Fruit fly (Drosophila melanogaster): ENCODE data around the gene CG34279.

CG34279 gene

dm6 chr3R:17386168-17386819, 16.8 kb downstream of the CG34279 start (continued):
- TF ChIP-seq CG11294 (GFP tag; IDR thresholded peaks at IDR 0.05) = peak; percentile 74; the same call in 1 of the 2 replicates
- peak; percentile 20 for TF ChIP-seq Blimp-1 (GFP tag; optimal IDR thresholded peaks at IDR 0.05)
- TF ChIP-seq lz (GFP tag; optimal IDR thresholded peaks at IDR 0.05) = peak; percentile 79
- peak; percentile 61 for TF ChIP-seq CG34406 (GFP tag; optimal IDR thresholded peaks at IDR 0.05)
- peak; percentile 73 for TF ChIP-seq Ets96B (tag; optimal IDR thresholded peaks at IDR 0.05)
- peak; percentile 51 for TF ChIP-seq CG8319 (GFP tag; optimal IDR thresholded peaks at IDR 0.05)
- peak; percentile 77 for TF ChIP-seq topi (GFP tag; optimal IDR thresholded peaks at IDR 0.05)
- peak; percentile 81 for TF ChIP-seq CG10631 (GFP tag; optimal IDR thresholded peaks at IDR 0.05)
- TF ChIP-seq CG11762 (GFP tag; optimal IDR thresholded peaks at IDR 0.05; ENCODE audit: insufficient read depth) = peak; percentile 71
- peak; percentile 75 for TF ChIP-seq CG6808 (GFP tag; optimal IDR thresholded peaks at IDR 0.05)
- TF ChIP-seq Hr38 (GFP tag; optimal IDR thresholded peaks at IDR 0.05) = no peak
- TF ChIP-seq CG3919 (GFP tag; optimal IDR thresholded peaks at IDR 0.05) = peak; percentile 89
- peak; percentile 58 for TF ChIP-seq fd59A (GFP tag; optimal IDR thresholded peaks at IDR 0.05)
- TF ChIP-seq CG8119 (GFP tag; IDR thresholded peaks at IDR 0.05) = peak; percentile 90
- peak; percentile 83 for TF ChIP-seq acj6 (GFP tag; optimal IDR thresholded peaks at IDR 0.05)
- TF ChIP-seq Hr39 (GFP tag; optimal IDR thresholded peaks at IDR 0.05) = peak; percentile 77
- TF ChIP-seq pdm3 (GFP tag; optimal IDR thresholded peaks at IDR 0.05) = peak; percentile 77
- TF ChIP-seq CG4318 (GFP tag; optimal IDR thresholded peaks at IDR 0.05) = peak; percentile 48
- TF ChIP-seq Sox15 (GFP tag; optimal IDR thresholded peaks at IDR 0.05) = peak; percentile 58

dm6 chr3R:17385329-17386019, 17.6 kb downstream of the CG34279 start:
- peak; percentile 30 for TF ChIP-seq dsx (GFP tag; optimal IDR thresholded peaks at IDR 0.05; ENCODE audit: poor library complexity, severe bottlenecking)
- no peak for TF ChIP-seq CG8632 (GFP tag; optimal IDR thresholded peaks at IDR 0.05)
- TF ChIP-seq Hr39 (GFP tag; optimal IDR thresholded peaks at IDR 0.05) = peak; percentile 43
- TF ChIP-seq topi (GFP tag; optimal IDR thresholded peaks at IDR 0.05) = peak; percentile 51
- TF ChIP-seq Hr38 (GFP tag; optimal IDR thresholded peaks at IDR 0.05) = no peak
- TF ChIP-seq CG1621 (tag; optimal IDR thresholded peaks at IDR 0.05) = peak; percentile 51
- TF ChIP-seq ss (GFP tag; optimal IDR thresholded peaks at IDR 0.05) = peak in 1 of 2 experiments; percentile 44
- TF ChIP-seq fd85E (GFP tag; optimal IDR thresholded peaks at IDR 0.05) = no peak
- no peak for TF ChIP-seq fd59A (GFP tag; optimal IDR thresholded peaks at IDR 0.05)
- no peak for TF ChIP-seq CG8119 (GFP tag; IDR thresholded peaks at IDR 0.05)
- TF ChIP-seq fkh (GFP tag; optimal IDR thresholded peaks at IDR 0.05) = peak; percentile 42
- peak; percentile 38 for TF ChIP-seq Sox14 (GFP tag; optimal IDR thresholded peaks at IDR 0.05)
- no peak for TF ChIP-seq Hr4 (GFP tag; optimal IDR thresholded peaks at IDR 0.05)
- TF ChIP-seq Eip93F (GFP tag; optimal IDR thresholded peaks at IDR 0.05) = no peak
- TF ChIP-seq CG10631 (GFP tag; optimal IDR thresholded peaks at IDR 0.05) = peak; percentile 68
- TF ChIP-seq esn (GFP tag; optimal IDR thresholded peaks at IDR 0.05) = peak; percentile 76
- peak; percentile 2 for TF ChIP-seq OdsH (GFP tag; optimal IDR thresholded peaks at IDR 0.05)
- TF ChIP-seq lz (GFP tag; optimal IDR thresholded peaks at IDR 0.05) = peak; percentile 72
- TF ChIP-seq Ets21C (GFP tag; optimal IDR thresholded peaks at IDR 0.05) = no peak
- TF ChIP-seq eg (GFP tag; IDR thresholded peaks at IDR 0.05) = peak; percentile 52
- TF ChIP-seq CG11762 (GFP tag; optimal IDR thresholded peaks at IDR 0.05; ENCODE audit: insufficient read depth) = no peak
- TF ChIP-seq CG11294 (GFP tag; IDR thresholded peaks at IDR 0.05) = peak; percentile 11; the same call in 1 of the 2 replicates
- peak; percentile 47 for TF ChIP-seq CG6792 (GFP tag; optimal IDR thresholded peaks at IDR 0.05)
- TF ChIP-seq CG3032 (tag; optimal IDR thresholded peaks at IDR 0.05) = peak; percentile 50
- peak; percentile 13 for TF ChIP-seq acj6 (GFP tag; optimal IDR thresholded peaks at IDR 0.05)
- TF ChIP-seq CG16779 (tag; optimal IDR thresholded peaks at IDR 0.05) = no peak
- TF ChIP-seq Sox102F (GFP tag; optimal IDR thresholded peaks at IDR 0.05) = peak; percentile 65
- TF ChIP-seq cyc (GFP tag; optimal IDR thresholded peaks at IDR 0.05) = peak; percentile 62
- peak; percentile 36 for TF ChIP-seq Blimp-1 (GFP tag; optimal IDR thresholded peaks at IDR 0.05)
- TF ChIP-seq svp (GFP tag) = peak; percentile 79
- TF ChIP-seq Met (GFP tag; optimal IDR thresholded peaks at IDR 0.05) = peak; percentile 37
- peak; percentile 47 for TF ChIP-seq CG7368 (GFP tag; optimal IDR thresholded peaks at IDR 0.05)
- TF ChIP-seq CG6808 (GFP tag; optimal IDR thresholded peaks at IDR 0.05) = peak; percentile 19
- TF ChIP-seq net (GFP tag; optimal IDR thresholded peaks at IDR 0.05) = peak; percentile 62
- no peak for TF ChIP-seq CG4318 (GFP tag; optimal IDR thresholded peaks at IDR 0.05)
- TF ChIP-seq CG6854 (GFP tag; optimal IDR thresholded peaks at IDR 0.05) = no peak
- no peak for TF ChIP-seq CG9139 (GFP tag; optimal IDR thresholded peaks at IDR 0.05)
- TF ChIP-seq CG11902 (GFP tag; optimal IDR thresholded peaks at IDR 0.05) = no peak
- peak; percentile 32 for TF ChIP-seq pdm3 (GFP tag; optimal IDR thresholded peaks at IDR 0.05)
- TF ChIP-seq Ets96B (tag; optimal IDR thresholded peaks at IDR 0.05) = peak; percentile 42
- TF ChIP-seq CG3919 (GFP tag; optimal IDR thresholded peaks at IDR 0.05) = peak; percentile 67
